Worm (Caenorhabditis elegans): ENCODE results near the gene cct-2.

cct-2 gene

ce11 chrII:8964835-8965234 lies 37.3 kb downstream of the cct-2 start, which contains the start of the genes ndub-3 and C18E9.2:
TSS of gene ndub-3 (minus strand) at chrII:8964890.
TSS of gene C18E9.2 (plus strand) at chrII:8965006.
- TF ChIP-seq let-607 (tag; optimal IDR thresholded peaks at IDR 0.05): peak; percentile 86 to 93
- no peak for TF ChIP-seq aptf-2 (GFP tag; conservative IDR thresholded peaks at IDR 0.05)
- peak; percentile 58 for TF ChIP-seq attf-5 (GFP tag; optimal IDR thresholded peaks at IDR 0.05)
- peak; percentile 29 for TF ChIP-seq nhr-80 (tag; optimal IDR thresholded peaks at IDR 0.05)
- peak; percentile 52; the same call in 1 of the 2 replicates for TF ChIP-seq dox-1 (GFP tag; IDR thresholded peaks at IDR 0.05)
- no peak for TF ChIP-seq rec-8 (tag; optimal IDR thresholded peaks at IDR 0.05)
- TF ChIP-seq cebp-1 (GFP tag; IDR thresholded peaks at IDR 0.05): no peak
- peak; percentile 37 for TF ChIP-seq cebp-1 (tag; optimal IDR thresholded peaks at IDR 0.05)

ce11 chrII:8969251-8970183 lies 42.0 kb downstream of the cct-2 start, which contains the start of the genes szy-20 and C18E9.5:
TSS of gene szy-20 (minus strand) at chrII:8969333.
TSS of gene C18E9.5 (plus strand) at chrII:8969980.
- TF ChIP-seq hlh-26 (GFP tag; conservative IDR thresholded peaks at IDR 0.05) (no peak), Y56A3A.18 (GFP tag; IDR thresholded peaks at IDR 0.05) (no peak), Y53G8AR.9 (GFP tag; conservative IDR thresholded peaks at IDR 0.05) (no peak), hmg-20 (GFP tag; IDR thresholded peaks at IDR 0.05) (peak; percentile 43; the same call in 1 of the 2 replicates), gei-17 (GFP tag; optimal IDR thresholded peaks at IDR 0.05) (no peak), Y53F4B.3 (GFP tag; IDR thresholded peaks at IDR 0.05) (no peak), pbrm-1 (GFP tag; IDR thresholded peaks at IDR 0.05) (0 out of 2 replicates have a peak, but pooled peaks have one; percentile 53), B0035.1 (tag; optimal IDR thresholded peaks at IDR 0.05) (no peak), ztf-28 (GFP tag; IDR thresholded peaks at IDR 0.05) (peak; percentile 33; the same call in 1 of the 2 replicates), attf-6 (GFP tag; IDR thresholded peaks at IDR 0.05) (no peak), dox-1 (GFP tag; IDR thresholded peaks at IDR 0.05) (peak; percentile 71), lin-35 (GFP tag; optimal IDR thresholded peaks at IDR 0.05) (peak; percentile 28 to 96 (median 73)), F52B5.7 (tag; optimal IDR thresholded peaks at IDR 0.05) (no peak), nfya-2 (GFP tag; IDR thresholded peaks at IDR 0.05) (no peak), F22D6.2 (tag; optimal IDR thresholded peaks at IDR 0.05) (no peak), lin-26 (GFP tag; IDR thresholded peaks at IDR 0.05) (no peak), ccch-3 (GFP tag; optimal IDR thresholded peaks at IDR 0.05) (no peak), attf-3 (GFP tag; conservative IDR thresholded peaks at IDR 0.05) (peak; percentile 75), madf-3 (GFP tag; IDR thresholded peaks at IDR 0.05) (0 out of 2 replicates have a peak, but pooled peaks have one; percentile 56), madf-10 (tag; optimal IDR thresholded peaks at IDR 0.05) (no peak), ceh-58 (GFP tag; IDR thresholded peaks at IDR 0.05) (no peak), ztf-26 (tag; optimal IDR thresholded peaks at IDR 0.05) (no peak), ceh-100 (GFP tag; IDR thresholded peaks at IDR 0.05) (peak; percentile 51), ama-1 (optimal IDR thresholded peaks at IDR 0.05) (no peak), ama-1 (GFP tag; optimal IDR thresholded peaks at IDR 0.05) (no peak), K12H6.12 (tag; optimal IDR thresholded peaks at IDR 0.05) (peak; percentile 47), ZK185.1 (tag; optimal IDR thresholded peaks at IDR 0.05; ENCODE audit: poor library complexity, severe bottlenecking) (peak; percentile 44), tbp1 (GFP tag; optimal IDR thresholded peaks at IDR 0.05) (peak; percentile 10), zfh-2 (GFP tag; conservative IDR thresholded peaks at IDR 0.05) (peak; percentile 69; the same call in 1 of the 2 replicates), nhr-120 (GFP tag; IDR thresholded peaks at IDR 0.05) (no peak), rcor-1 (GFP tag; IDR thresholded peaks at IDR 0.05) (no peak), ceh-27 (GFP tag; optimal IDR thresholded peaks at IDR 0.05) (no peak), nhr-27 (tag; optimal IDR thresholded peaks at IDR 0.05) (no peak), mel-28 (tag; optimal IDR thresholded peaks at IDR 0.05; ENCODE audit: borderline replicate concordance) (no peak), lin-40 (tag; optimal IDR thresholded peaks at IDR 0.05) (peak; percentile 71), efl-1 (GFP tag; optimal IDR thresholded peaks at IDR 0.05) (peak; percentile 62), madf-6 (GFP tag; IDR thresholded peaks at IDR 0.05) (peak; percentile 94), akir-1 (GFP tag; optimal IDR thresholded peaks at IDR 0.05) (no peak)
